Fruit fly (Drosophila melanogaster) whole organism, embryonic: ENCODE data around the gene GstD5.

Source experiments
- Antp ChIP-seq: fragments of 200-800 bp; sonication (Bioruptor generic); optimal IDR thresholded peaks from 3 replicates; lab custom pipeline; 2016; ENCODE audit warnings: missing biosample characterization, missing genetic modification characterization
- Blimp-1 ChIP-seq: fragments of 200-800 bp; sonication (Bioruptor generic); optimal IDR thresholded peaks from 3 replicates; lab custom pipeline; 2018; ENCODE audit warnings: missing biosample characterization, missing genetic modification characterization, mild to moderate bottlenecking, moderate library complexity, missing genetic modification reagents
- Bteb2 ChIP-seq: fragments of 200-800 bp; sonication (Bioruptor generic); optimal IDR thresholded peaks from 2 replicates; lab custom pipeline; 2016; ENCODE audit warnings: missing biosample characterization, missing genetic modification characterization
- C15 ChIP-seq: fragments of 200-800 bp; sonication (Bioruptor generic); IDR thresholded peaks from 3 replicates; pipeline ENCODE4 v1.3.6; 2022; ENCODE audit warnings: missing biosample characterization, missing genetic modification characterization
- CG10147 ChIP-seq: fragments of 200-800 bp; sonication (Bioruptor generic); optimal IDR thresholded peaks from 2 replicates; lab custom pipeline; 2019; ENCODE audit warnings: missing biosample characterization, mild to moderate bottlenecking, missing genetic modification characterization, moderate library complexity
- CG1024 ChIP-seq: fragments of 200-800 bp; sonication (Bioruptor generic); IDR thresholded peaks from 2 replicates; pipeline ENCODE4 v1.3.6; 2022; ENCODE audit warnings: missing biosample characterization, missing genetic modification characterization
- CG10565 ChIP-seq: fragments of 200-800 bp; sonication (Bioruptor generic); optimal IDR thresholded peaks from 3 replicates; lab custom pipeline; 2016; ENCODE audit warnings: missing biosample characterization, mild to moderate bottlenecking, missing genetic modification characterization
- CG10654 ChIP-seq: fragments of 200-800 bp; sonication (Bioruptor generic); optimal IDR thresholded peaks from 2 replicates; lab custom pipeline; 2016; ENCODE audit warnings: missing biosample characterization, missing genetic modification characterization
- CG15514 ChIP-seq: fragments of 200-800 bp; sonication (Bioruptor generic); optimal IDR thresholded peaks from 3 replicates; lab custom pipeline; 2017; ENCODE audit warnings: missing biosample characterization, missing genetic modification characterization, mild to moderate bottlenecking, moderate library complexity, missing genetic modification reagents
- CG16813 ChIP-seq: fragments of 200-800 bp; sonication (Bioruptor generic); IDR thresholded peaks from 3 replicates; pipeline ENCODE4 v1.3.6; 2022; ENCODE audit warnings: missing biosample characterization, missing genetic modification characterization; ENCODE audit not compliant: partially characterized antibody
- CG17361 ChIP-seq: fragments of 200-800 bp; sonication (Bioruptor generic); IDR thresholded peaks from 3 replicates; pipeline ENCODE4 v1.3.6; 2022; ENCODE audit warnings: missing biosample characterization, missing genetic modification characterization
- CG1832 ChIP-seq: fragments of 200-800 bp; sonication (Bioruptor generic); optimal IDR thresholded peaks from 2 replicates; lab custom pipeline; 2017; ENCODE audit warnings: missing biosample characterization, mild to moderate bottlenecking, missing genetic modification characterization, inconsistent platforms
- CG18599 ChIP-seq: fragments of 200-800 bp; sonication (Bioruptor generic); optimal IDR thresholded peaks from 3 replicates; lab custom pipeline; 2017; ENCODE audit warnings: missing biosample characterization, missing genetic modification characterization, mild to moderate bottlenecking, moderate library complexity, missing genetic modification reagents
- CG18619 ChIP-seq: fragments of 200-800 bp; sonication (Bioruptor generic); optimal IDR thresholded peaks from 3 replicates; lab custom pipeline; 2017; ENCODE audit warnings: missing biosample characterization, mild to moderate bottlenecking, missing genetic modification characterization
- CG3847 ChIP-seq: fragments of 200-800 bp; sonication (Bioruptor generic); IDR thresholded peaks from 2 replicates; pipeline ENCODE4 v1.3.6; 2022; ENCODE audit warnings: missing biosample characterization, missing genetic modification characterization
- CG7372 ChIP-seq: fragments of 200-800 bp; sonication (Bioruptor generic); IDR thresholded peaks from 2 replicates; pipeline ENCODE4 v1.3.6; 2022; ENCODE audit warnings: missing biosample characterization, missing genetic modification characterization
- CG8281 ChIP-seq: fragments of 200-800 bp; sonication (Bioruptor generic); optimal IDR thresholded peaks from 2 replicates; lab custom pipeline; 2018; ENCODE audit warnings: missing biosample characterization, mild to moderate bottlenecking, missing genetic modification characterization, moderate library complexity
- D19A ChIP-seq: fragments of 200-800 bp; optimal IDR thresholded peaks from 3 replicates; lab custom pipeline; 2019; ENCODE audit warnings: missing biosample characterization, mild to moderate bottlenecking, missing genetic modification characterization, moderate library complexity
- Dad ChIP-seq: fragments of 200-800 bp; sonication (Bioruptor generic); optimal IDR thresholded peaks from 3 replicates; lab custom pipeline; 2016; ENCODE audit warnings: missing biosample characterization, missing genetic modification characterization
- Doc2 ChIP-seq: fragments of 200-800 bp; sonication (Bioruptor generic); IDR thresholded peaks from 2 replicates; pipeline ENCODE4 v1.3.6; 2022; ENCODE audit warnings: missing biosample characterization, missing genetic modification characterization
- Elba2 ChIP-seq: fragments of 200-800 bp; sonication (Bioruptor generic); optimal IDR thresholded peaks from 3 replicates; lab custom pipeline; 2016; ENCODE audit warnings: missing biosample characterization, missing genetic modification characterization
- Ets65A ChIP-seq: fragments of 200-800 bp; sonication (Bioruptor generic); peaks from one replicate; lab custom pipeline; 2016; ENCODE audit warnings: missing biosample characterization, missing genetic modification characterization
- Hr3 ChIP-seq: fragments of 200-800 bp; sonication (Bioruptor generic); optimal IDR thresholded peaks from 3 replicates; lab custom pipeline; 2016; ENCODE audit warnings: missing biosample characterization, missing genetic modification characterization
- Hr39 ChIP-seq: fragments of >200 bp; optimal IDR thresholded peaks from 2 replicates; lab custom pipeline; 2017
- Lhr ChIP-seq: fragments of 200-800 bp; sonication (Bioruptor generic); optimal IDR thresholded peaks from 3 replicates; lab custom pipeline; 2017; ENCODE audit warnings: mild to moderate bottlenecking, missing biosample characterization, missing genetic modification reagents, missing genetic modification characterization
- Lim3 ChIP-seq: fragments of 200-800 bp; sonication (Bioruptor generic); IDR thresholded peaks from 2 replicates; pipeline ENCODE4 v1.3.6; 2022; ENCODE audit warnings: missing biosample characterization, missing genetic modification characterization
- Max ChIP-seq: fragments of 200-800 bp; sonication (Bioruptor generic); optimal IDR thresholded peaks from 2 replicates; lab custom pipeline; 2016; ENCODE audit warnings: missing biosample characterization, mild to moderate bottlenecking, missing genetic modification characterization
- Opbp ChIP-seq: fragments of 200-800 bp; sonication (Bioruptor generic); IDR thresholded peaks from 3 replicates; pipeline ENCODE4 v1.3.6; 2022; ENCODE audit warnings: missing biosample characterization, missing genetic modification characterization; ENCODE audit not compliant: partially characterized antibody
- Optix ChIP-seq: fragments of 200-800 bp; sonication (Bioruptor generic); IDR thresholded peaks from 3 replicates; pipeline ENCODE4 v1.3.6; 2022; ENCODE audit warnings: missing biosample characterization, missing genetic modification characterization
- Poxn ChIP-seq: fragments of 200-800 bp; sonication (Bioruptor generic); IDR thresholded peaks from 2 replicates; pipeline ENCODE4 v1.3.6; 2022; ENCODE audit warnings: missing biosample characterization, missing genetic modification characterization
- amos ChIP-seq: fragments of 200-800 bp; sonication (Bioruptor generic); IDR thresholded peaks from 2 replicates; pipeline ENCODE4 v1.3.6; 2022; ENCODE audit warnings: missing biosample characterization, missing genetic modification characterization; ENCODE audit not compliant: partially characterized antibody
- ase ChIP-seq: fragments of 200-800 bp; sonication (Bioruptor generic); IDR thresholded peaks from 3 replicates; pipeline ENCODE4 v1.3.6; 2022; ENCODE audit warnings: missing biosample characterization, missing genetic modification characterization
- chinmo ChIP-seq: fragments of 200-800 bp; sonication (Bioruptor generic); IDR thresholded peaks from 4 replicates; pipeline ENCODE4 v1.3.6; 2022; ENCODE audit warnings: missing biosample characterization, missing genetic modification characterization; ENCODE audit not compliant: partially characterized antibody
- disco-r ChIP-seq: fragments of 200-800 bp; sonication (Bioruptor generic); optimal IDR thresholded peaks from 2 replicates; lab custom pipeline; 2016; ENCODE audit warnings: missing biosample characterization, missing genetic modification characterization
- dmrt11E ChIP-seq: fragments of 200-800 bp; sonication (Bioruptor generic); optimal IDR thresholded peaks from 3 replicates; lab custom pipeline; 2018; ENCODE audit warnings: missing biosample characterization, mild to moderate bottlenecking, missing genetic modification characterization, moderate library complexity
- gem ChIP-seq: fragments of 200-800 bp; sonication (Bioruptor generic); optimal IDR thresholded peaks from 2 replicates; lab custom pipeline; 2019; ENCODE audit warnings: missing biosample characterization, mild to moderate bottlenecking, missing genetic modification characterization, moderate library complexity
- ken ChIP-seq: fragments of 200-800 bp; sonication (Bioruptor generic); IDR thresholded peaks from 3 replicates; pipeline ENCODE4 v1.3.6; 2022; ENCODE audit warnings: missing biosample characterization, missing genetic modification characterization
- mirr ChIP-seq: fragments of 200-800 bp; sonication (Bioruptor generic); optimal IDR thresholded peaks from 3 replicates; lab custom pipeline; 2018; ENCODE audit warnings: missing biosample characterization, mild to moderate bottlenecking, missing genetic modification characterization
- peb ChIP-seq: fragments of 200-800 bp; sonication (Bioruptor generic); IDR thresholded peaks from 2 replicates; pipeline ENCODE4 v1.3.6; 2022; ENCODE audit warnings: missing biosample characterization, missing genetic modification characterization
- pnt ChIP-seq: fragments of 200-800 bp; sonication (Bioruptor generic); optimal IDR thresholded peaks from 3 replicates; lab custom pipeline; 2016; ENCODE audit warnings: missing biosample characterization, missing genetic modification characterization
- pros ChIP-seq: fragments of 200-800 bp; sonication (Bioruptor generic); optimal IDR thresholded peaks from 3 replicates; lab custom pipeline; 2019; ENCODE audit warnings: missing biosample characterization, mild to moderate bottlenecking, missing genetic modification characterization, moderate library complexity
- pzg ChIP-seq: fragments of 200-800 bp; sonication (Bioruptor generic); optimal IDR thresholded peaks from 3 replicates; lab custom pipeline; 2018; ENCODE audit warnings: missing biosample characterization, mild to moderate bottlenecking, missing genetic modification characterization, moderate library complexity
- ranshi ChIP-seq: fragments of 200-800 bp; sonication (Bioruptor generic); IDR thresholded peaks from 2 replicates; pipeline ENCODE4 v1.3.6; 2022; ENCODE audit warnings: missing biosample characterization, missing genetic modification characterization
- sc ChIP-seq, 3 experiments: fragments of >200 bp in 2 of 3; fragments of 200-800 bp in 1 of 3; sonication (Bioruptor generic) in 1 of 3; optimal IDR thresholded peaks; 2 replicates in 2 of 3; 3 replicates in 1 of 3; lab custom pipeline; 2017; ENCODE audit warnings: mild to moderate bottlenecking in 1 of 3, missing biosample characterization in 1 of 3, missing genetic modification characterization in 1 of 3, missing genetic modification reagents in 1 of 3
- sob ChIP-seq: fragments of 200-800 bp; sonication (Bioruptor generic); IDR thresholded peaks from 2 replicates; pipeline ENCODE4 v1.3.6; 2022; ENCODE audit warnings: missing biosample characterization, missing genetic modification characterization
- stc ChIP-seq: fragments of 200-800 bp; sonication (Bioruptor generic); IDR thresholded peaks from 2 replicates; pipeline ENCODE4 v1.3.6; 2022; ENCODE audit warnings: missing biosample characterization, missing genetic modification characterization
- tna ChIP-seq: fragments of 200-800 bp; sonication (Bioruptor generic); IDR thresholded peaks from 2 replicates; pipeline ENCODE4 v1.3.6; 2022; ENCODE audit warnings: missing biosample characterization, missing genetic modification characterization; ENCODE audit not compliant: partially characterized antibody
- twi ChIP-seq: fragments of 200-800 bp; optimal IDR thresholded peaks from 2 replicates; lab custom pipeline; 2019; ENCODE audit warnings: missing biosample characterization, mild to moderate bottlenecking, missing genetic modification characterization, moderate library complexity
- z ChIP-seq: fragments of 200-800 bp; sonication (Bioruptor generic); IDR thresholded peaks from 3 replicates; pipeline ENCODE4 v1.3.6; 2022; ENCODE audit warnings: missing biosample characterization, missing genetic modification characterization
- zf30C ChIP-seq: fragments of 200-800 bp; sonication (Bioruptor generic); optimal IDR thresholded peaks from 3 replicates; lab custom pipeline; 2018; ENCODE audit warnings: missing biosample characterization, mild to moderate bottlenecking, missing genetic modification characterization

The GstD5 gene

dm6 chr3R:12401672-12402296 is 26.3 kb downstream of the GstD5 start, which contains the start of gene DNAlig3 (continued):
- TF ChIP-seq CG1024 (GFP tag; lab: Robert Waterston, UW) (no peak), Ets65A (GFP tag; lab: Kevin White, UChicago) (no peak), sc (optimal IDR thresholded peaks at IDR 0.05; lab: Kevin White, UChicago) (no peak), sc (GFP tag; optimal IDR thresholded peaks at IDR 0.05; lab: Kevin White, UChicago) (no peak), zf30C (GFP tag; lab: Kevin White, UChicago) (no peak), Lim3 (no peak), Hr3 (no peak), gem (no peak), Lhr (GFP tag; lab: Kevin White, UChicago) (no peak), CG18619 (GFP tag; lab: Kevin White, UChicago) (no peak), Blimp-1 (GFP tag; lab: Kevin White, UChicago) (no peak), CG17361 (no peak), CG16813 (peak; percentile 45; the same call in 1 of the 3 replicates), dmrt11E (no peak), Poxn (GFP tag; lab: Robert Waterston, UW) (no peak), Opbp (no peak), ranshi (GFP tag; lab: Robert Waterston, UW) (no peak), CG15514 (GFP tag; lab: Kevin White, UChicago) (peak; percentile 79), Doc2 (GFP tag; lab: Robert Waterston, UW) (no peak), C15 (GFP tag; lab: Robert Waterston, UW) (no peak), D19A (tag; lab: Kevin White, UChicago) (no peak), Max (GFP tag; lab: Kevin White, UChicago) (no peak), CG10565 (GFP tag; lab: Kevin White, UChicago) (no peak), chinmo (GFP tag; lab: Robert Waterston, UW) (0 out of 4 replicates have a peak, but pooled peaks have one; percentile 27), stc (GFP tag; lab: Robert Waterston, UW) (no peak), CG18599 (no peak), Elba2 (GFP tag; lab: Kevin White, UChicago) (no peak), CG3847 (GFP tag; lab: Robert Waterston, UW) (no peak), z (GFP tag; lab: Robert Waterston, UW) (no peak), Hr39 (lab: Kevin White, UChicago) (no peak), pzg (GFP tag; lab: Kevin White, UChicago) (peak; percentile 68), twi (no peak), sob (GFP tag; lab: Robert Waterston, UW) (no peak), amos (GFP tag; lab: Robert Waterston, UW) (peak; percentile 52; the same call in 1 of the 2 replicates), CG10654 (GFP tag; lab: Kevin White, UChicago) (no peak), CG8281 (tag; lab: Kevin White, UChicago) (no peak), peb (GFP tag; lab: Robert Waterston, UW) (no peak), pros (GFP tag; lab: Kevin White, UChicago) (no peak), mirr (GFP tag; lab: Kevin White, UChicago) (no peak), ase (GFP tag; lab: Robert Waterston, UW) (no peak), tna (0 out of 2 replicates have a peak, but pooled peaks have one; percentile 25), CG7372 (GFP tag; lab: Robert Waterston, UW) (no peak), CG10147 (GFP tag; lab: Kevin White, UChicago) (no peak), Dad (GFP tag; lab: Kevin White, UChicago) (no peak), Bteb2 (GFP tag; lab: Kevin White, UChicago) (no peak), disco-r (GFP tag; lab: Kevin White, UChicago) (no peak), Antp (GFP tag; lab: Kevin White, UChicago) (no peak), pnt (GFP tag; lab: Kevin White, UChicago) (no peak), Optix (GFP tag; lab: Robert Waterston, UW) (no peak), ken (GFP tag; lab: Robert Waterston, UW) (no peak), CG1832 (GFP tag; lab: Kevin White, UChicago) (no peak)
